Worm (Caenorhabditis elegans) whole organism, mixed stage, embryonic: ENCODE measurements around the gene cdka-1.

Source experiments
- ces-1 ChIP-seq: fragments of 150-350 bp; optimal IDR thresholded peaks from 2 replicates; lab custom pipeline; 2014; ENCODE audit warnings: missing biosample characterization, missing genetic modification reagents, missing genetic modification characterization
- elt-1 ChIP-seq: sonication (generic microtip); optimal IDR thresholded peaks from 2 replicates; lab custom pipeline; 2017; ENCODE audit warnings: missing genetic modification characterization, mild to moderate bottlenecking, missing compliant biosample characterization, antibody characterized with exemption, moderate library complexity, borderline replicate concordance; ENCODE audit not compliant: insufficient read depth
- ham-2 ChIP-seq: fragments of 200-800 bp; sonication (Bioruptor generic); optimal IDR thresholded peaks from 2 replicates; lab custom pipeline; 2018; ENCODE audit warnings: mild to moderate bottlenecking, missing genetic modification characterization, missing compliant biosample characterization
- lin-13 ChIP-seq: fragments of 150-350 bp; optimal IDR thresholded peaks from 2 replicates; lab custom pipeline; 2014; ENCODE audit warnings: missing biosample characterization, missing genetic modification characterization
- lsy-2 ChIP-seq: fragments of 150-350 bp; optimal IDR thresholded peaks from 2 replicates; lab custom pipeline; 2014; ENCODE audit warnings: missing biosample characterization, missing genetic modification characterization
- mep-1 ChIP-seq: fragments of 150-350 bp; optimal IDR thresholded peaks from 2 replicates; lab custom pipeline; 2017; ENCODE audit warnings: missing biosample characterization, missing genetic modification reagents, missing genetic modification characterization, inconsistent platforms
- snpc-4 ChIP-seq: fragments of 150-350 bp; optimal IDR thresholded peaks from 2 replicates; lab custom pipeline; 2014; ENCODE audit warnings: missing biosample characterization, missing genetic modification characterization
- sptf-1 ChIP-seq: sonication (generic microtip); optimal IDR thresholded peaks from 2 replicates; lab custom pipeline; 2017; ENCODE audit warnings: mild to moderate bottlenecking, missing genetic modification characterization, moderate library complexity, missing compliant biosample characterization
- tbx-8 ChIP-seq: fragments of 200-800 bp; sonication (Bioruptor generic); optimal IDR thresholded peaks from 2 replicates; lab custom pipeline; 2018; ENCODE audit warnings: mild to moderate bottlenecking, missing genetic modification characterization, moderate library complexity, missing compliant biosample characterization
- unc-120 ChIP-seq: sonication (generic microtip); optimal IDR thresholded peaks from 2 replicates; lab custom pipeline; 2017; ENCODE audit warnings: missing genetic modification characterization, missing compliant biosample characterization; ENCODE audit not compliant: poor library complexity, severe bottlenecking
- unc-39 ChIP-seq: fragments of 150-350 bp; optimal IDR thresholded peaks from 2 replicates; lab custom pipeline; 2014; ENCODE audit warnings: missing biosample characterization, missing genetic modification characterization
- unc-62 ChIP-seq: fragments of 150-350 bp; optimal IDR thresholded peaks from 2 replicates; lab custom pipeline; 2014; ENCODE audit warnings: missing biosample characterization, missing genetic modification reagents, missing genetic modification characterization
- ztf-11 ChIP-seq: fragments of 150-350 bp; optimal IDR thresholded peaks from 2 replicates; lab custom pipeline; 2014; ENCODE audit warnings: missing biosample characterization, missing genetic modification characterization

ce11 chrIII:4693695-4694094, 35.1 kb downstream of the cdka-1 start, which contains the start of gene T04A8.8:
- TF ChIP-seq ztf-11 (tag; lab: Kevin White, UChicago) (no peak), unc-120 (tag; lab: Kevin White, UChicago) (no peak), lsy-2 (tag; lab: Kevin White, UChicago) (no peak), tbx-8 (GFP tag; lab: Kevin White, UChicago) (no peak), sptf-1 (tag; lab: Kevin White, UChicago) (no peak), elt-1 (no peak), snpc-4 (no peak), unc-39 (tag; lab: Kevin White, UChicago) (no peak), ces-1 (GFP tag; lab: Kevin White, UChicago) (no peak), lin-13 (tag; lab: Kevin White, UChicago) (no peak), mep-1 (tag; lab: Kevin White, UChicago) (no peak), ham-2 (GFP tag; lab: Kevin White, UChicago) (no peak), unc-62 (no peak)
